Fruit fly (Drosophila melanogaster): ENCODE data around the gene kairos.

Gene kairos

dm6 chrX:18319912-18320520 is 36.0 kb downstream of the kairos start (continued):
- TF ChIP-seq CG16779 (tag; optimal IDR thresholded peaks at IDR 0.05) (no peak), fkh (GFP tag; optimal IDR thresholded peaks at IDR 0.05) (peak; percentile 2), cyc (GFP tag; optimal IDR thresholded peaks at IDR 0.05) (no peak), Gug (GFP tag; IDR thresholded peaks at IDR 0.05) (no peak)

dm6 chrX:18315835-18316234 is 40.2 kb downstream of the kairos start:
- TF ChIP-seq CG11902 (GFP tag; optimal IDR thresholded peaks at IDR 0.05) (no peak), svp (GFP tag) (peak; percentile 75)

- TF ChIP-seq eg (GFP tag; IDR thresholded peaks at IDR 0.05) (peak; percentile 43; the same call in 1 of the 3 replicates), CG6854 (GFP tag; optimal IDR thresholded peaks at IDR 0.05) (peak; percentile 13), Met (GFP tag; optimal IDR thresholded peaks at IDR 0.05) (no peak), Sox14 (GFP tag; optimal IDR thresholded peaks at IDR 0.05) (no peak), Eip78C (GFP tag) (peak; percentile 63), CG11902 (GFP tag; optimal IDR thresholded peaks at IDR 0.05) (no peak), CG15336 (GFP tag; IDR thresholded peaks at IDR 0.05) (peak; percentile 51), Ets21C (GFP tag; optimal IDR thresholded peaks at IDR 0.05) (no peak), Sox15 (GFP tag; optimal IDR thresholded peaks at IDR 0.05) (no peak), dsx (GFP tag; optimal IDR thresholded peaks at IDR 0.05; ENCODE audit: poor library complexity, severe bottlenecking) (peak; percentile 50), CG8119 (GFP tag; IDR thresholded peaks at IDR 0.05) (0 out of 3 replicates have a peak, but pooled peaks have one; percentile 21)
These were observed 43.5 kb downstream of the kairos start for dm6 chrX:18312445-18312911.

DNA sequence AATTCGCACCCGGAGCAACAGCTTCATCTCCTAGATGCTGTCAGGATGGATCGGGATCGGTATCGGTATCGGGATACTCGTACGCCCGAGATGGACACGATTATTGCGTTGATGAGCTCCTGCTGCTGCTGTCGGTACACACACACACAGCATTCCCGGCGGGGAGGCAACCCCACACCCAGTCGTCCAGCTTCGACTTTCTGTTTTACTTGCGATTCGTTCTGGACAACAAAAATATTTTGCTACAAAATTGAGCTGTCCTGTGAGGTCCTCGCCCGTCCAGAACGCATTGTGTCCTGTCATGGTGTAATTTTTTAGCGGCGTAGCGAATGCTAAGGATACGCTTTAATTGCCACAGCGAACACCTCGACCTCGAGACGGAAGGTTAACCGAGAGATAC is 45.0 kb downstream of the kairos start:
- TF ChIP-seq Hr4 (GFP tag; optimal IDR thresholded peaks at IDR 0.05), result no peak
- no peak for TF ChIP-seq dsx (GFP tag; optimal IDR thresholded peaks at IDR 0.05; ENCODE audit: poor library complexity, severe bottlenecking)
- TF ChIP-seq Sox102F (GFP tag; optimal IDR thresholded peaks at IDR 0.05), result no peak
- TF ChIP-seq eg (GFP tag; IDR thresholded peaks at IDR 0.05), result no peak
- no peak for TF ChIP-seq CG10631 (GFP tag; optimal IDR thresholded peaks at IDR 0.05)
- TF ChIP-seq Lpt (GFP tag; optimal IDR thresholded peaks at IDR 0.05), result no peak
- TF ChIP-seq topi (GFP tag; optimal IDR thresholded peaks at IDR 0.05), result no peak
- no peak for TF ChIP-seq CG9139 (GFP tag; optimal IDR thresholded peaks at IDR 0.05)
- no peak for TF ChIP-seq CG11294 (GFP tag; IDR thresholded peaks at IDR 0.05)
- no peak for TF ChIP-seq ss (GFP tag; optimal IDR thresholded peaks at IDR 0.05)
- TF ChIP-seq spab (GFP tag; optimal IDR thresholded peaks at IDR 0.05), result no peak
- no peak for TF ChIP-seq acj6 (GFP tag; optimal IDR thresholded peaks at IDR 0.05)
- no peak for TF ChIP-seq dac (GFP tag; optimal IDR thresholded peaks at IDR 0.05)
- TF ChIP-seq CG16779 (tag; optimal IDR thresholded peaks at IDR 0.05), result no peak
- TF ChIP-seq fkh (GFP tag; optimal IDR thresholded peaks at IDR 0.05), result no peak
- TF ChIP-seq Gug (GFP tag; IDR thresholded peaks at IDR 0.05), result no peak
- no peak for TF ChIP-seq OdsH (GFP tag; optimal IDR thresholded peaks at IDR 0.05)
- no peak for TF ChIP-seq Ets21C (GFP tag; optimal IDR thresholded peaks at IDR 0.05)

DNA sequence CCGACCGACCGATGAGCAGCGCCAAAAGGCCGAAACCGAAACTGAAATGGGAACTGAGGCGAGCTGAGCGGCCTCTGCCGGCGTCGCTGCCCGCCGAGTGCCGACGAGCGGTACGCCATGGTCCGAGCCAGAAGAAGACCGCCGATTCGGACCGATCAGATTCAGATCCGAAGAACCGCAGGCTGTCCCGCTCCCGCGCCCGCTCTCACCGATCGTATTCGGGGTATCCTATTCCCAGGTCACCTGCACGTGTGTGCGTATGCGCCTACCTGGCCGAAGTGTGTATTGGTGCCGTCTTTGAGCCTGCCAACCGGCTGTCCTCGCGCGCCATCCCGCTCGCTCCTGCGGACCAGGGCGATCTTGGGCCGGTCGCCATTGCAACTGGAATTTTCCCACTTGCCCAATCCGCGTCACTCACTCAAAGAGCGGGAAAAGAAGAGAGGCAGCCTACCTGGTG is 46.7 kb downstream of the kairos start, which contains the start of gene upd1:
Gene upd1 (minus strand): TSS at position 51 of the 457 bp plus-strand sequence.
- TF ChIP-seq Blimp-1 (GFP tag; optimal IDR thresholded peaks at IDR 0.05) (no peak), salr (GFP tag; optimal IDR thresholded peaks at IDR 0.05) (no peak), Ets96B (tag; optimal IDR thresholded peaks at IDR 0.05) (no peak), CG31627 (GFP tag; optimal IDR thresholded peaks at IDR 0.05) (no peak), Ets21C (GFP tag; optimal IDR thresholded peaks at IDR 0.05) (no peak), Eip75B (GFP tag; optimal IDR thresholded peaks at IDR 0.05) (no peak), svp (GFP tag) (peak; percentile 39), spab (GFP tag; optimal IDR thresholded peaks at IDR 0.05) (no peak), CG1621 (tag; optimal IDR thresholded peaks at IDR 0.05) (no peak), CG3919 (GFP tag; optimal IDR thresholded peaks at IDR 0.05) (no peak), CG10631 (GFP tag; optimal IDR thresholded peaks at IDR 0.05) (no peak), Hr39 (GFP tag; optimal IDR thresholded peaks at IDR 0.05) (no peak), Eip78C (GFP tag) (peak; percentile 15), CG11762 (GFP tag; optimal IDR thresholded peaks at IDR 0.05; ENCODE audit: insufficient read depth) (no peak), acj6 (GFP tag; optimal IDR thresholded peaks at IDR 0.05) (no peak), Hr4 (GFP tag; optimal IDR thresholded peaks at IDR 0.05) (no peak), dsx (GFP tag; optimal IDR thresholded peaks at IDR 0.05; ENCODE audit: poor library complexity, severe bottlenecking) (no peak), CG8632 (GFP tag; optimal IDR thresholded peaks at IDR 0.05) (no peak)

All from whole organism, prepupa.